Fruit fly (Drosophila melanogaster): ENCODE data around the gene nis.
A peak's percentile ranks its signal among the peaks of the same experiment; 100 is the strongest.

nis gene

DNA sequence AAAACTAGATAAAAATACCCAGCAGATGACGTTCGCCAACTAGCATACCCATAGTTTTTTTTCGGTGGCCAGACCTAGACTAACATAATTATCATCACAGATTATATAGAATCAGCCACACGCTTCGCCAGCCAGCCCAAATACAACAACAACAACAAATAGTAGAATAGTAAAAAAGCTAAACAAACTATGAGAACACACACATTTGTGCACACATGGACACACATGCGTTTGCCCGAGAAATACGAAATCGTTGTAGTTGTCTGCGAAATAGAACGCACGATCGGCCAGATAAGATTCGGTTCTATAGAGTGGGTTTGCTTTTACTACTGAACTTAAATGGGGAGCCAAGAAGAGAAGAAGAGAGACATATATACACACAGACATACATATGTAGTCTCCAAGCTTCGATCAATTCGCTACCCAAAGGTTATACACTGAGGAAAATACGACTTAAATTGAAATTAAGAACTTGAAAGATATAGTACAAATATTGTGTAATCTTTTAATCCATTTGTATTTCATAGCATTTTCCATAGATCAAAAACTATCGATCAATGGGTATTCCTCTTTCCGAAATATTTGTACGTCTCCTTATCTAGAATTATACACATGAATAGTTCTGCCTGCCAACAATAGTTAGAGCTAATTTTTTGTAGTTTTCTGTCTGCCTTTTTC is 41.0 kb upstream of the nis start (continued):
- TF ChIP-seq ftz-f1 (GFP tag; optimal IDR thresholded peaks at IDR 0.05) = peak; percentile 70
- no peak for TF ChIP-seq dm (GFP tag; optimal IDR thresholded peaks at IDR 0.05)
- TF ChIP-seq E2f2 (GFP tag; IDR thresholded peaks at IDR 0.05) = peak; percentile 28; the same call in 1 of the 2 replicates
- no peak for TF ChIP-seq CG9437 (GFP tag; optimal IDR thresholded peaks at IDR 0.05)
- TF ChIP-seq so (GFP tag; IDR thresholded peaks at IDR 0.05) = peak; percentile 28; the same call in 1 of the 3 replicates
- no peak for TF ChIP-seq kni (GFP tag; optimal IDR thresholded peaks at IDR 0.05)
- no peak for TF ChIP-seq HLH3B (GFP tag; IDR thresholded peaks at IDR 0.05)
- TF ChIP-seq gcm2 (GFP tag; optimal IDR thresholded peaks at IDR 0.05) = no peak
- peak; percentile 90 for TF ChIP-seq sug (tag; optimal IDR thresholded peaks at IDR 0.05)
- TF ChIP-seq D19A (tag; optimal IDR thresholded peaks at IDR 0.05) = peak; percentile 17
- no peak for TF ChIP-seq CG10431 (GFP tag; optimal IDR thresholded peaks at IDR 0.05)
- no peak for TF ChIP-seq Drgx (GFP tag; IDR thresholded peaks at IDR 0.05)
- peak; percentile 80 for TF ChIP-seq D19B (GFP tag; optimal IDR thresholded peaks at IDR 0.05)
- TF ChIP-seq CG11085 (GFP tag; IDR thresholded peaks at IDR 0.05) = no peak
- no peak for TF ChIP-seq kay (GFP tag; optimal IDR thresholded peaks at IDR 0.05)
- TF ChIP-seq Xbp1 (GFP tag; optimal IDR thresholded peaks at IDR 0.05) = peak; percentile 26
- no peak for TF ChIP-seq esg (GFP tag; conservative IDR thresholded peaks at IDR 0.05)
- no peak for TF ChIP-seq CG4730 (GFP tag; IDR thresholded peaks at IDR 0.05)
- TF ChIP-seq CG15696 (tag; optimal IDR thresholded peaks at IDR 0.05) = no peak
- TF ChIP-seq NfI (GFP tag; optimal IDR thresholded peaks at IDR 0.05) = peak; percentile 47
- no peak for TF ChIP-seq luna (GFP tag; optimal IDR thresholded peaks at IDR 0.05)
- TF ChIP-seq vfl (GFP tag; optimal IDR thresholded peaks at IDR 0.05) = peak; percentile 8
- no peak for TF ChIP-seq tup (GFP tag; optimal IDR thresholded peaks at IDR 0.05)
- no peak for TF ChIP-seq CG8359 (GFP tag; optimal IDR thresholded peaks at IDR 0.05; ENCODE audit: borderline replicate concordance)
- no peak for TF ChIP-seq CG6254 (GFP tag; optimal IDR thresholded peaks at IDR 0.05)
- peak; percentile 64 for TF ChIP-seq CG7839 (tag; optimal IDR thresholded peaks at IDR 0.05)
- TF ChIP-seq MESR4 (GFP tag; optimal IDR thresholded peaks at IDR 0.05) = no peak
- TF ChIP-seq lilli (GFP tag; optimal IDR thresholded peaks at IDR 0.05) = peak; percentile 79
- no peak for TF ChIP-seq Kr (GFP tag; optimal IDR thresholded peaks at IDR 0.05)
- no peak for TF ChIP-seq wek (GFP tag; optimal IDR thresholded peaks at IDR 0.05)
- peak; percentile 10 for TF ChIP-seq CG8089 (GFP tag; optimal IDR thresholded peaks at IDR 0.05)
- TF ChIP-seq Eip74EF (GFP tag; optimal IDR thresholded peaks at IDR 0.05) = peak in 1 of 2 experiments; percentile 30
- peak; percentile 62 for TF ChIP-seq gro (GFP tag; optimal IDR thresholded peaks at IDR 0.05)
- no peak for TF ChIP-seq CG1233 (GFP tag; optimal IDR thresholded peaks at IDR 0.05)
- TF ChIP-seq fru (optimal IDR thresholded peaks at IDR 0.05) = no peak
- no peak for TF ChIP-seq CG3995 (GFP tag; optimal IDR thresholded peaks at IDR 0.05)
- TF ChIP-seq tap (tag; optimal IDR thresholded peaks at IDR 0.05) = no peak
- no peak for TF ChIP-seq CG31365 (tag; optimal IDR thresholded peaks at IDR 0.05)
- peak; percentile 57 for TF ChIP-seq sqz (GFP tag; optimal IDR thresholded peaks at IDR 0.05)
- no peak for TF ChIP-seq ems (GFP tag; optimal IDR thresholded peaks at IDR 0.05)
- peak; percentile 46 for TF ChIP-seq tx (GFP tag; optimal IDR thresholded peaks at IDR 0.05)
- TF ChIP-seq CG4854 (GFP tag; optimal IDR thresholded peaks at IDR 0.05) = no peak
- TF ChIP-seq CG3281 (GFP tag; optimal IDR thresholded peaks at IDR 0.05) = peak; percentile 67
- TF ChIP-seq schlank (tag; optimal IDR thresholded peaks at IDR 0.05) = no peak
- TF ChIP-seq pho (GFP tag; optimal IDR thresholded peaks at IDR 0.05) = peak; percentile 80
- TF ChIP-seq CG4328 (GFP tag; optimal IDR thresholded peaks at IDR 0.05) = no peak
- peak; percentile 17 for TF ChIP-seq CG13123 (GFP tag; optimal IDR thresholded peaks at IDR 0.05)
- TF ChIP-seq lmd (GFP tag; IDR thresholded peaks at IDR 0.05) = peak; percentile 58; the same call in 1 of the 2 replicates
- TF ChIP-seq jigr1 (GFP tag; IDR thresholded peaks at IDR 0.05) = no peak
- TF ChIP-seq CG10565 (GFP tag; optimal IDR thresholded peaks at IDR 0.05) = no peak
- TF ChIP-seq CG15011 (GFP tag; optimal IDR thresholded peaks at IDR 0.05) = no peak
